Fruit fly (Drosophila melanogaster) Kc167 (cell line): Measurements from ENCODE around the gene CG17746.

Experiments used
- h ChIP-seq: fragments of >200 bp; optimal IDR thresholded peaks from 3 replicates; lab custom pipeline; 2018; ENCODE audit warnings: missing external identifiers
- psq ChIP-seq: fragments of >200 bp; optimal IDR thresholded peaks from 2 replicates; lab custom pipeline; 2017; ENCODE audit warnings: missing external identifiers

DNA sequence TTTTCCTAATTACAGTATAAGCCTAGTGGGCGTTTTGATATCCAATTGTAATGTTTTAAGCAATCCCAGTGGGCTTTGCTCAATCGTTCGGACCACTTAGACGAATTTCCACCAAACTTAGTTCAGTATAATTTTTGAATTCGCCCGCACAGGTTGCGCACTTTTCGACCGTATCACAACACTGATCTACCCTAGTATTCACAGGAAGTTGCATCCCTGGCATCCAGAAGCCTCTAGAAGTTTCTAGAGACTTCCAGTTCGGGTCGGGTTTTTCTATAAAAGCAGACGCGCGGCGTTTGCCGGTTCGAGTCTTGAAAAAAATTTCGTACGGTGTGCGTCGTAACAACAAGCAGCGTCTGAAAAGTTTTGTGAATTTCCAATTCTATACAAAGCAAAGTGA lies 46.5 kb downstream of the CG17746 start, which contains the start of gene Hsp83:
- no peak for TF ChIP-seq psq (lab: Kevin White, UChicago)
- TF ChIP-seq h (lab: Kevin White, UChicago): no peak
